Worm (Caenorhabditis elegans) whole organism, L2 larva: ENCODE data around the gene trx-2.
A peak's percentile ranks its signal among the peaks of the same experiment; 100 is the strongest.

ENCODE experiments used
- R02D3.7 ChIP-seq: fragments of 150-350 bp; optimal IDR thresholded peaks from 2 replicates; lab custom pipeline; 2014; ENCODE audit warnings: missing biosample characterization, missing genetic modification characterization
- Y55F3AM.14 ChIP-seq: fragments of 200-800 bp; sonication (Bioruptor generic); optimal IDR thresholded peaks from 2 replicates; lab custom pipeline; 2018; ENCODE audit warnings: mild to moderate bottlenecking, missing genetic modification characterization, missing compliant biosample characterization
- ZK546.5 ChIP-seq: sonication (generic microtip); optimal IDR thresholded peaks from 2 replicates; lab custom pipeline; 2017; ENCODE audit warnings: missing biosample characterization, missing genetic modification characterization
- aly-2 ChIP-seq: fragments of 150-350 bp; optimal IDR thresholded peaks from 2 replicates; lab custom pipeline; 2014; ENCODE audit warnings: missing biosample characterization, missing genetic modification characterization
- ama-1 ChIP-seq: fragments of 150-350 bp; optimal IDR thresholded peaks from 2 replicates; lab custom pipeline; 2018; ENCODE audit warnings: inconsistent platforms
- blmp-1 ChIP-seq: sonication (generic microtip); optimal IDR thresholded peaks from 2 replicates; lab custom pipeline; 2017; ENCODE audit warnings: missing genetic modification characterization, mild to moderate bottlenecking, missing compliant biosample characterization, antibody characterized with exemption, moderate library complexity; ENCODE audit not compliant: insufficient read depth
- ceh-16 ChIP-seq: fragments of 150-350 bp; optimal IDR thresholded peaks from 2 replicates; lab custom pipeline; 2014; ENCODE audit warnings: missing biosample characterization, missing genetic modification characterization
- ceh-82 ChIP-seq: fragments of 150-350 bp; optimal IDR thresholded peaks from 2 replicates; lab custom pipeline; 2014; ENCODE audit warnings: missing biosample characterization, missing genetic modification characterization
- crh-2 ChIP-seq: sonication (generic microtip); optimal IDR thresholded peaks from 2 replicates; lab custom pipeline; 2017; ENCODE audit warnings: missing biosample characterization, missing genetic modification characterization
- dmd-4 ChIP-seq: sonication (generic microtip); optimal IDR thresholded peaks from 2 replicates; lab custom pipeline; 2017; ENCODE audit warnings: missing biosample characterization, missing genetic modification characterization
- egl-27 ChIP-seq: sonication (generic microtip); optimal IDR thresholded peaks from 3 replicates; lab custom pipeline; 2017; ENCODE audit warnings: missing biosample characterization, missing genetic modification reagents, missing genetic modification characterization
- elt-1 ChIP-seq: fragments of 150-350 bp; optimal IDR thresholded peaks from 2 replicates; lab custom pipeline; 2014; ENCODE audit warnings: missing biosample characterization, missing genetic modification characterization
- elt-3 ChIP-seq: sonication (generic microtip); optimal IDR thresholded peaks from 2 replicates; lab custom pipeline; 2017; ENCODE audit warnings: missing biosample characterization, missing genetic modification characterization
- fos-1 ChIP-seq: fragments of 150-350 bp; optimal IDR thresholded peaks from 2 replicates; lab custom pipeline; 2014; ENCODE audit warnings: missing biosample characterization, missing genetic modification characterization
- gmeb-1 ChIP-seq: fragments of 150-350 bp; optimal IDR thresholded peaks from 2 replicates; lab custom pipeline; 2014; ENCODE audit warnings: missing biosample characterization, missing genetic modification characterization
- lin-13 ChIP-seq: fragments of 150-350 bp; optimal IDR thresholded peaks from 2 replicates; lab custom pipeline; 2014; ENCODE audit warnings: missing biosample characterization, missing genetic modification reagents, missing genetic modification characterization
- lin-39 ChIP-seq: fragments of 150-350 bp; optimal IDR thresholded peaks from 2 replicates; lab custom pipeline; 2014; ENCODE audit warnings: missing biosample characterization, missing genetic modification reagents, missing genetic modification characterization
- lsy-2 ChIP-seq, 2 experiments: fragments of 150-350 bp in 1 of 2; sonication (generic microtip) in 1 of 2; optimal IDR thresholded peaks; 2 replicates each; lab custom pipeline; 2014 to 2017; ENCODE audit warnings: missing biosample characterization in 2 of 2, missing genetic modification characterization in 2 of 2
- mdl-1 ChIP-seq, 2 experiments: fragments of 150-350 bp in 1 of 2; sonication (generic microtip) in 1 of 2; optimal IDR thresholded peaks; 2 replicates each; lab custom pipeline; 2017; ENCODE audit warnings: missing biosample characterization in 2 of 2, missing genetic modification characterization in 2 of 2
- nhr-10 ChIP-seq: sonication (generic microtip); optimal IDR thresholded peaks from 2 replicates; lab custom pipeline; 2017; ENCODE audit warnings: missing biosample characterization, missing genetic modification characterization
- nhr-12 ChIP-seq: fragments of 150-350 bp; optimal IDR thresholded peaks from 2 replicates; lab custom pipeline; 2014; ENCODE audit warnings: missing biosample characterization, missing genetic modification characterization
- nhr-23 ChIP-seq: fragments of 150-350 bp; optimal IDR thresholded peaks from 2 replicates; lab custom pipeline; 2014; ENCODE audit warnings: missing biosample characterization, missing genetic modification reagents, missing genetic modification characterization
- nhr-237 ChIP-seq: fragments of 150-350 bp; optimal IDR thresholded peaks from 2 replicates; lab custom pipeline; 2014; ENCODE audit warnings: missing biosample characterization, missing genetic modification characterization
- nhr-25 ChIP-seq: fragments of 150-350 bp; sonication (generic microtip); optimal IDR thresholded peaks from 3 replicates; lab custom pipeline; 2014; ENCODE audit warnings: missing biosample characterization, missing genetic modification characterization
- nhr-6 ChIP-seq: fragments of 150-350 bp; optimal IDR thresholded peaks from 2 replicates; lab custom pipeline; 2014; ENCODE audit warnings: missing biosample characterization, missing genetic modification characterization
- peb-1 ChIP-seq: fragments of 150-350 bp; optimal IDR thresholded peaks from 2 replicates; lab custom pipeline; 2014; ENCODE audit warnings: missing biosample characterization, missing genetic modification characterization
- sem-4 ChIP-seq: fragments of 150-350 bp; optimal IDR thresholded peaks from 2 replicates; lab custom pipeline; 2014; ENCODE audit warnings: missing biosample characterization, missing genetic modification reagents, missing genetic modification characterization
- skn-1 ChIP-seq: sonication (generic microtip); optimal IDR thresholded peaks from 2 replicates; lab custom pipeline; 2017; ENCODE audit warnings: missing biosample characterization, missing genetic modification characterization
- sma-3 ChIP-seq: sonication (generic microtip); optimal IDR thresholded peaks from 2 replicates; lab custom pipeline; 2016; ENCODE audit warnings: missing genetic modification reagents, missing genetic modification characterization, missing compliant biosample characterization
- sma-9 ChIP-seq, 2 experiments: fragments of 150-350 bp in 1 of 2; sonication (generic microtip) in 1 of 2; optimal IDR thresholded peaks; 2 replicates each; lab custom pipeline; 2014 to 2016; ENCODE audit warnings: missing genetic modification characterization in 2 of 2, mild to moderate bottlenecking in 1 of 2, missing biosample characterization in 1 of 2, missing compliant biosample characterization in 1 of 2, missing genetic modification reagents in 1 of 2, moderate library complexity in 1 of 2
- snpc-4 ChIP-seq: fragments of 150-350 bp; optimal IDR thresholded peaks from 2 replicates; lab custom pipeline; 2014; ENCODE audit warnings: missing biosample characterization, missing genetic modification characterization
- unc-55 ChIP-seq: fragments of 150-350 bp; sonication (generic microtip); optimal IDR thresholded peaks from 3 replicates; lab custom pipeline; 2014; ENCODE audit warnings: missing biosample characterization, missing genetic modification reagents, missing genetic modification characterization
- unc-62 ChIP-seq: fragments of 150-350 bp; optimal IDR thresholded peaks from 2 replicates; lab custom pipeline; 2014; ENCODE audit warnings: missing biosample characterization, missing genetic modification reagents, missing genetic modification characterization
- ztf-1 ChIP-seq: fragments of 200-800 bp; sonication (Bioruptor generic); conservative IDR thresholded peaks from 2 replicates; pipeline ENCODE4 v1.3.6; 2022; ENCODE audit warnings: missing genetic modification characterization, missing compliant biosample characterization
- ztf-11 ChIP-seq: sonication (generic microtip); optimal IDR thresholded peaks from 2 replicates; lab custom pipeline; 2017; ENCODE audit warnings: missing biosample characterization, missing genetic modification characterization
- ztf-4 ChIP-seq: fragments of 150-350 bp; optimal IDR thresholded peaks from 2 replicates; lab custom pipeline; 2014; ENCODE audit warnings: missing biosample characterization, missing genetic modification characterization

Gene trx-2

ce11 chrV:10273837-10274236 is 40.6 kb upstream of the trx-2 start (continued):
- TF ChIP-seq egl-27 (peak; percentile 36), dmd-4 (no peak), sma-9 (GFP tag; optimal IDR thresholded peaks at IDR 0.05; lab: Kevin White, UChicago) (peak; percentile 60), sma-9 (tag; optimal IDR thresholded peaks at IDR 0.05; lab: Kevin White, UChicago) (no peak), nhr-10 (tag; lab: Kevin White, UChicago) (no peak), lin-39 (tag; lab: Kevin White, UChicago) (no peak), ztf-1 (GFP tag; lab: Robert Waterston, UW) (no peak), gmeb-1 (no peak), elt-3 (tag; lab: Kevin White, UChicago) (no peak), unc-55 (GFP tag; lab: Kevin White, UChicago) (peak; percentile 87), peb-1 (tag; lab: Kevin White, UChicago) (no peak), Y55F3AM.14 (GFP tag; lab: Kevin White, UChicago) (peak; percentile 25), nhr-25 (tag; lab: Kevin White, UChicago) (no peak), skn-1 (no peak)

- TF ChIP-seq unc-55 (GFP tag; lab: Kevin White, UChicago) (peak; percentile 37), nhr-237 (tag; lab: Kevin White, UChicago) (no peak), lsy-2 (tag; optimal IDR thresholded peaks at IDR 0.05; lab: Kevin White, UChicago) (peak in 1 of 2 experiments; percentile 22), blmp-1 (tag; lab: Kevin White, UChicago) (no peak), snpc-4 (tag; lab: Kevin White, UChicago) (peak; percentile 51), sma-3 (GFP tag; lab: Kevin White, UChicago) (no peak)
These were observed 38.9 kb upstream of the trx-2 start, which contains the start of gene Y22F5A.11 for ce11 chrV:10275619-10276018. Y22F5A.11 (minus strand) TSS chrV:10275646.

ce11 chrV:10276038-10276437 is 38.4 kb upstream of the trx-2 start:
- TF ChIP-seq nhr-23 (no peak), ZK546.5 (tag; lab: Kevin White, UChicago) (no peak), lin-39 (tag; lab: Kevin White, UChicago) (no peak), aly-2 (tag; lab: Kevin White, UChicago) (no peak), sem-4 (tag; lab: Kevin White, UChicago) (no peak), ztf-4 (tag; lab: Kevin White, UChicago) (no peak)
- TF ChIP-seq, all 48 proteins: peak for 0

DNA sequence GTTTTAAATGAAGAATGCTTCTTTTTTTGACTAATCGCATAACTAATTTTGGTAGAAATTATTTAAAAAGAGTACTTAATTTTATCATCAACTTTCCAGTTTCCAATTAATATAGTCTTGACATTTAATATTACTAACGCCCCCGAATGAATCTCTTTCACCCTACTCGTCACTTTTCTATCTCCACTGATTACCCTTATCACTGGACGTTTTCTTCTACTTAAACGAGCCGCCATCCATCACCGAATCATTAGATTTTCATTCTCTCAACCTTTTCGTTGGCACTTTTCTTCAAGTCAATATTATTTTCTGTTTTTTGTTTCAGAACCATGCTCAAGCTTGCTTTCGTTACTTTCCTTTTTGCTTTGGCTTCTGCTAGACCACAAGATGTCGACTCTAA is 36.9 kb upstream of the trx-2 start, which contains the start of gene lys-1:
Gene lys-1, plus strand, starts transcription at position 326 of the 400 bp plus-strand sequence.
- TF ChIP-seq ama-1 (no peak), fos-1 (tag; lab: Kevin White, UChicago) (peak; percentile 95), ceh-16 (tag; lab: Kevin White, UChicago) (no peak), sma-9 (GFP tag; optimal IDR thresholded peaks at IDR 0.05; lab: Kevin White, UChicago) (peak; percentile 35), sma-9 (tag; optimal IDR thresholded peaks at IDR 0.05; lab: Kevin White, UChicago) (no peak)
- TF ChIP-seq, all 48 proteins: peak for 2

- TF ChIP-seq dmd-4 (no peak), Y55F3AM.14 (GFP tag; lab: Kevin White, UChicago) (no peak), peb-1 (tag; lab: Kevin White, UChicago) (no peak), nhr-6 (no peak), nhr-23 (no peak), elt-1 (tag; lab: Kevin White, UChicago) (no peak), crh-2 (tag; lab: Kevin White, UChicago) (peak; percentile 12), fos-1 (tag; lab: Kevin White, UChicago) (peak; percentile 70), unc-62 (GFP tag; lab: Kevin White, UChicago) (no peak), gmeb-1 (peak; percentile 47), egl-27 (no peak), R02D3.7 (no peak), ceh-82 (tag; lab: Kevin White, UChicago) (no peak), sma-9 (GFP tag; optimal IDR thresholded peaks at IDR 0.05; lab: Kevin White, UChicago) (peak; percentile 24), sma-9 (tag; optimal IDR thresholded peaks at IDR 0.05; lab: Kevin White, UChicago) (no peak), nhr-25 (tag; lab: Kevin White, UChicago) (no peak), lin-39 (tag; lab: Kevin White, UChicago) (no peak), ztf-11 (tag; lab: Kevin White, UChicago) (no peak), nhr-12 (tag; lab: Kevin White, UChicago) (no peak), ztf-4 (tag; lab: Kevin White, UChicago) (no peak), skn-1 (no peak), elt-3 (tag; lab: Kevin White, UChicago) (no peak), mdl-1 (tag; optimal IDR thresholded peaks at IDR 0.05; lab: Kevin White, UChicago) (no peak), lin-13 (GFP tag; lab: Kevin White, UChicago) (no peak), lsy-2 (tag; optimal IDR thresholded peaks at IDR 0.05; lab: Kevin White, UChicago) (no peak), blmp-1 (tag; lab: Kevin White, UChicago) (no peak)
These were observed 34.4 kb upstream of the trx-2 start for ce11 chrV:10280112-10280511.
